Fruit fly (Drosophila melanogaster) whole organism, larva: ENCODE measurements around the gene CG11353.

ENCODE experiments used
- noc ChIP-seq: fragments of 200-800 bp; sonication (Bioruptor generic); optimal IDR thresholded peaks from 3 replicates; lab custom pipeline; 2019; ENCODE audit warnings: missing biosample characterization, mild to moderate bottlenecking, missing genetic modification characterization, moderate library complexity

Gene CG11353

dm6 chr3L:4533941-4534340, 971 bp downstream of the CG11353 start:
- TF ChIP-seq noc (tag; lab: Kevin White, UChicago) = no peak

dm6 chr3L:4534481-4534880, 1.5 kb downstream of the CG11353 start:
- no peak for TF ChIP-seq noc (tag; lab: Kevin White, UChicago)

DNA sequence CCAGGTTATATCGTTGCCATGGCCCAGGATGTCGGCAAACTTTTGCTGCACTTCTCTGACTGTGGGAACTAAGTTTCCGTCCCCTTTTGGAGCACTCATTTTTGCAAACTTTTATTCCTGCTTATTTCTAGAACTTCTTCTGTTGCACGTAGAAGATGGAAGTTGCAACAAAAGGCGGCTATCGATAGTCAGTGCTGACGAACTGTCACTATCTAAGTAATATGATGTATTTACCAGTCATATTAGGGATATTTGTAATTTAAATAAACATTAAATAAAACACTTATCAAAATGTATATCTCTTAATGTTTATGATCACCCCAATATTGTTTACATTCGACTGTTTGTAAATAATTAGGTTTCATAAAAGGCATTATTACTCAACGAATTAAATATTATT, 8.1 kb downstream of the CG11353 start, which contains the start of gene CG32243:
TSS of gene CG32243 (minus strand) at position 175 of the 400 bp plus-strand sequence.
- no peak for TF ChIP-seq noc (tag; lab: Kevin White, UChicago)

DNA sequence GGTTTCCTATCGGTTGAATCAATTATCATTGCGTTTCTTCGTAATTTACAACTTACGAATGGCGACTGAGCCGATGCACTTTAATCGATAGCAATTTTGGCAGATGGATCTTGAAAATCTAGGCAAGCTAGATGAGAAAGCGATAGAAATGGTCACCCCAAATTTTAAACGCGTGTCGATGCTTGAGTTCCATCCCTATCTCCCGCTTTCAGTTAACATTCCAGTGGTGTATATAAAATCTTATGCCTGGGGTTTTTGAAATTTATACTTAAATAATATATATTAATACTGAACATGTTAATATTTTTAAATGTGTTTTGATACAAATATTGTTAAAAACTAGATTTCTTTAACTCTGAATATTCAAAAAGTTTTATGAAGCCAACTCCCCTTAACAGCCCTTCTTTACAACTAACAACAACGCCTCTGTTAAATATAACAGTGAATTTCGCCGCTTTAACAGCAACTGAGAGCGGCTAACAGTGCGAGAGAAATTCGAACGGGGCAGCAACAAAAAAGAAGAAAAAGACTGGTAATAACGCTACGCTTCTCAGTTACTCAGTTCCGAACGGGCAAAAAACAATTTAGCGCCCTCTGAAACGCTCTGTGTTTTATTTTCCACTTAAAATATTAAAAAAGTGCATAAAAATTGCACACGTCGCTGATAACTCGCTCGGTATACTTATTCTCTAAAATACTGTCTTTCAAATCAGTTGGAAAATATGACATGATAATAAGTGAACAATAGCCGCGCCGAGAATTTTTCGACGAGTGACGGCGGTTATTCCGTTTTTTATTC, 8.8 kb downstream of the CG11353 start, which contains the start of gene CG11357:
TSS of gene CG11357 (plus strand) at position 479 of the 799 bp plus-strand sequence.
- peak; percentile 97 for TF ChIP-seq noc (tag; lab: Kevin White, UChicago)

DNA sequence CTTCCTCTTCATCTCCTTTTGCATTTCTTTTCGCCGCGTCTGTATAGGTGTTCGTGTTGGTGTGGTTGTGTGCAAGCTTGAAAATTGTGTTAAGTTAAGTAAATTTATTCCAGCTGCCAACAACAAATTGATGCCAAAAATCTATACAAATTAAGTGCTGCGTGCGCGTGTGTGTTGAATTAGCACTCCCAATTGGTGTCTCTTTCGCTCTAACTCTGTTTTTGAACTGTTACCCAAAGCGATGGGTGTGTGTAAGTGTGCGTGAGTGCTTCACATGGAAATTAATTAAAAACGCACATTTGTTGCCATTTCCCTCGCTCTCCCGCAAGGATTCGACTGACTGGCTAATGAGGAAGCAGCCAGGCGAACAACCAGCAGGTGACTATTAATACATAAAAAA, 9.6 kb downstream of the CG11353 start:
- no peak for TF ChIP-seq noc (tag; lab: Kevin White, UChicago)

dm6 chr3L:4543034-4543806, 10.2 kb downstream of the CG11353 start:
- peak; percentile 34 for TF ChIP-seq noc (tag; lab: Kevin White, UChicago)

DNA sequence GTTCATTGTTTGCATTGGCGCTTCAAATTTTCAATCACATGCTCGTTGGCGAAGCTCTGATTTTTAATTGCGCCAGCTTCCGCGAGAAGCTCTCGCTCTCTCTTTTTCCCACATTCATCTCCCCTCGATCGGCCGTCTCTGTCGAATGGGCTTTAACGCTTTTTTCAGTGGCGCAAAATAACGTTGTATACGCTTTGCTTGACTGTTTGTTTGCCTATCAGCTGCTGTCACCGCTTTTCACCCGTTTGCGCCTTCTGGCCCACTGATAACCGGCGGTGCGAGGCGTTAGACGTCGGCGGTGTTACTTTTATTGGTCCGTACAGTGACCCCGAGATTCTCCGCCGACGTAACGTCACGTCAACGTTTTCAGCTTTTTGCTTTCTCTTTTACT, 10.8 kb downstream of the CG11353 start:
- TF ChIP-seq noc (tag; lab: Kevin White, UChicago) = no peak

DNA sequence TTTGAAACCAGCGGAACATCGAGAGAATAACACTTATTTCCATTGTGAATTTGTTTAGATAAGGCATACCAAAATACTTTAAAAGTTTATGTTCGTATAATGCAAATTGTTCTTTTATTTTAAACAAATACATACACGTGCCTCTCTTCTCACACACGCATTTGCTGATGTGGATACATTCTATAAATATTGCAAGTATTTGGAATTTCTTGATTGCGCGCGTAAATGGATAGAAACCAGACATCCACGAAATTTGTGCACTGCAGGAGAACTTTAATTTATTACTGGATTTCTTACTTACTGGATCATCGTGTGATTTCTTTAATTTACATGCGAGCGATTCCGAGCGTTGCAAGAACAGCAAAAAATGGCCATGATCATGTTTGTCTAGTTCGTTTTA, 11.7 kb downstream of the CG11353 start:
- TF ChIP-seq noc (tag; lab: Kevin White, UChicago) = no peak

- no peak for TF ChIP-seq noc (tag; lab: Kevin White, UChicago)
Observed at dm6 chr3L:4545138-4545537, 12.2 kb downstream of the CG11353 start.

- no peak for TF ChIP-seq noc (tag; lab: Kevin White, UChicago)
Observed at dm6 chr3L:4545731-4546130, 12.8 kb downstream of the CG11353 start.

dm6 chr3L:4546650-4547049, 13.7 kb downstream of the CG11353 start:
- no peak for TF ChIP-seq noc (tag; lab: Kevin White, UChicago)

DNA sequence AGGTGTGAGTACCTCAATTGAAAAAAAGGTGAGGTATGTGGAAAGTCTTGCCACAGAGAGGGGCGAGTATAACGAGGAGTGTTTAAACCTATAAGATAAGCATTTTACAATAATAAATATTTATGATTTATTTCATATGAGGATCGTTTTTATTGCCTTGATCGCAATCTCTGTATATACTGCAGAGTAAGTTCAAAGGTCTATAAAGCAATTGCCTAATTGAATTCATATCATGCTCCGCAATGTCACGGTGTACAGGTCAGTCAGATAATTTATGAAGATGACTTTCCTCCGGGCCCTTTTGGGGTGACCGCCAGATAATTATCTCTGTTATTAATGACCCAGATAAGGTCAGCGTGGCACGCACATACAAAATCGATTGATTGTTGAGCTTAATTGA, 15.4 kb downstream of the CG11353 start:
- no peak for TF ChIP-seq noc (tag; lab: Kevin White, UChicago)

dm6 chr3L:4549341-4549740, 16.4 kb downstream of the CG11353 start:
- TF ChIP-seq noc (tag; lab: Kevin White, UChicago) = no peak

dm6 chr3L:4550153-4550802, 17.3 kb downstream of the CG11353 start:
- peak; percentile 7 for TF ChIP-seq noc (tag; lab: Kevin White, UChicago)

dm6 chr3L:4551810-4552209, 18.8 kb downstream of the CG11353 start:
- TF ChIP-seq noc (tag; lab: Kevin White, UChicago) = no peak

- TF ChIP-seq noc (tag; lab: Kevin White, UChicago) = no peak
Observed at dm6 chr3L:4553395-4553794, 20.4 kb downstream of the CG11353 start.
